Fruit fly (Drosophila melanogaster) whole organism, prepupa: ENCODE data around the gene CrebA.

Experiments used
- CG8119 ChIP-seq: fragments of 200-800 bp; sonication (Bioruptor generic); IDR thresholded peaks from 3 replicates; pipeline ENCODE4 v1.3.6; 2022; ENCODE audit warnings: missing biosample characterization, missing genetic modification characterization
- Lpt ChIP-seq: fragments of 200-800 bp; sonication (Bioruptor generic); optimal IDR thresholded peaks from 3 replicates; lab custom pipeline; 2016; ENCODE audit warnings: missing biosample characterization, missing genetic modification characterization
- dsx ChIP-seq: fragments of 200-800 bp; optimal IDR thresholded peaks from 3 replicates; lab custom pipeline; 2019; ENCODE audit warnings: missing biosample characterization, mild to moderate bottlenecking, missing genetic modification characterization, moderate library complexity; ENCODE audit not compliant: poor library complexity, severe bottlenecking

CrebA gene

dm6 chr3L:15600051-15600450 lies 64.9 kb downstream of the CrebA start (continued):
- no peak for TF ChIP-seq dsx (GFP tag; lab: Kevin White, UChicago)
- TF ChIP-seq Lpt: no peak
- TF ChIP-seq CG8119 (GFP tag; lab: Robert Waterston, UW): no peak; the same call in 2 of the 3 replicates
